Fruit fly (Drosophila melanogaster): Measurements from ENCODE around the gene CDase.

dm6 chr3R:30472331-30472730 is 13.0 kb downstream of the CDase start:
- TF ChIP-seq CG16779 (tag; optimal IDR thresholded peaks at IDR 0.05) (no peak), fkh (GFP tag; optimal IDR thresholded peaks at IDR 0.05) (no peak), CG6792 (GFP tag; optimal IDR thresholded peaks at IDR 0.05) (no peak)

Data from whole organism, prepupa.